Fruit fly (Drosophila melanogaster): ENCODE data around the gene Sap47.

DNA sequence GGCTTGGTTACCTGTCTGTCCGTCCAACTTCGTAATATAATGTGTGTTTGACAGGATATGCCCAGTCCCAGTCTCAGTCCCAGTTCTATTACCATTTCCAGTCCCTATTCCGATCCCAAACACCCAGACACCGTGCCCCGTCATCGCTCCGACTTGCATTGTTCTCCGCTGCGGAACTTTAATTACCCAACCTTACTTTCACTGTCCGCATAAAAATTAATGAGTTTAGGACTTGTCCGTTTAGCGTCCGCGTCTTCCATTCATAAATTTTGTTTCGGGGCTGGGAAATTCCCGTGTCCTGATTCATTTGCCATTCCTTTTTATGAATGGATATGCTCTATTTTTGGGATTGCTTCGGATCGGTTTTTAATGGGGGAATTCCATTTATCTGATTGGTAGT, 53.5 kb downstream of the Sap47 start:
- no peak for TF ChIP-seq spab (GFP tag; optimal IDR thresholded peaks at IDR 0.05)
- TF ChIP-seq CG1621 (tag; optimal IDR thresholded peaks at IDR 0.05): no peak
- TF ChIP-seq Hr39 (GFP tag; optimal IDR thresholded peaks at IDR 0.05): no peak
- no peak for TF ChIP-seq CG8632 (GFP tag; optimal IDR thresholded peaks at IDR 0.05)
- TF ChIP-seq net (GFP tag; optimal IDR thresholded peaks at IDR 0.05): no peak
- TF ChIP-seq Blimp-1 (GFP tag; optimal IDR thresholded peaks at IDR 0.05): no peak
- no peak for TF ChIP-seq achi (GFP tag; optimal IDR thresholded peaks at IDR 0.05)
- TF ChIP-seq Hr38 (GFP tag; optimal IDR thresholded peaks at IDR 0.05): no peak
- TF ChIP-seq CG34406 (GFP tag; optimal IDR thresholded peaks at IDR 0.05): no peak

Data from whole organism, prepupa.